Worm (Caenorhabditis elegans) whole organism, L2 larva: Measurements from ENCODE around the gene C28H8.8.

Experiments used
- blmp-1 ChIP-seq: sonication (generic microtip); optimal IDR thresholded peaks from 2 replicates; lab custom pipeline; 2017; ENCODE audit warnings: missing genetic modification characterization, mild to moderate bottlenecking, missing compliant biosample characterization, antibody characterized with exemption, moderate library complexity; ENCODE audit not compliant: insufficient read depth
- ceh-82 ChIP-seq: fragments of 150-350 bp; optimal IDR thresholded peaks from 2 replicates; lab custom pipeline; 2014; ENCODE audit warnings: missing biosample characterization, missing genetic modification characterization
- crh-2 ChIP-seq: sonication (generic microtip); optimal IDR thresholded peaks from 2 replicates; lab custom pipeline; 2017; ENCODE audit warnings: missing biosample characterization, missing genetic modification characterization
- egl-27 ChIP-seq: sonication (generic microtip); optimal IDR thresholded peaks from 3 replicates; lab custom pipeline; 2017; ENCODE audit warnings: missing biosample characterization, missing genetic modification reagents, missing genetic modification characterization
- elt-1 ChIP-seq: fragments of 150-350 bp; optimal IDR thresholded peaks from 2 replicates; lab custom pipeline; 2014; ENCODE audit warnings: missing biosample characterization, missing genetic modification characterization
- fos-1 ChIP-seq: fragments of 150-350 bp; optimal IDR thresholded peaks from 2 replicates; lab custom pipeline; 2014; ENCODE audit warnings: missing biosample characterization, missing genetic modification characterization
- mbf-1 ChIP-seq: sonication (generic microtip); optimal IDR thresholded peaks from 2 replicates; lab custom pipeline; 2017; ENCODE audit warnings: missing biosample characterization, missing genetic modification characterization
- mdl-1 ChIP-seq, 2 experiments: fragments of 150-350 bp in 1 of 2; sonication (generic microtip) in 1 of 2; optimal IDR thresholded peaks; 2 replicates each; lab custom pipeline; 2017; ENCODE audit warnings: missing biosample characterization in 2 of 2, missing genetic modification characterization in 2 of 2
- nhr-10 ChIP-seq: sonication (generic microtip); optimal IDR thresholded peaks from 2 replicates; lab custom pipeline; 2017; ENCODE audit warnings: missing biosample characterization, missing genetic modification characterization
- nhr-12 ChIP-seq: fragments of 150-350 bp; optimal IDR thresholded peaks from 2 replicates; lab custom pipeline; 2014; ENCODE audit warnings: missing biosample characterization, missing genetic modification characterization
- nhr-21 ChIP-seq: fragments of 150-350 bp; optimal IDR thresholded peaks from 2 replicates; lab custom pipeline; 2014; ENCODE audit warnings: missing biosample characterization, missing genetic modification characterization
- nhr-237 ChIP-seq: fragments of 150-350 bp; optimal IDR thresholded peaks from 2 replicates; lab custom pipeline; 2014; ENCODE audit warnings: missing biosample characterization, missing genetic modification characterization
- nhr-25 ChIP-seq: fragments of 150-350 bp; sonication (generic microtip); optimal IDR thresholded peaks from 3 replicates; lab custom pipeline; 2014; ENCODE audit warnings: missing biosample characterization, missing genetic modification characterization
- nhr-6 ChIP-seq: fragments of 150-350 bp; optimal IDR thresholded peaks from 2 replicates; lab custom pipeline; 2014; ENCODE audit warnings: missing biosample characterization, missing genetic modification characterization
- sem-4 ChIP-seq: fragments of 150-350 bp; optimal IDR thresholded peaks from 2 replicates; lab custom pipeline; 2014; ENCODE audit warnings: missing biosample characterization, missing genetic modification reagents, missing genetic modification characterization
- sma-3 ChIP-seq: sonication (generic microtip); optimal IDR thresholded peaks from 2 replicates; lab custom pipeline; 2016; ENCODE audit warnings: missing genetic modification reagents, missing genetic modification characterization, missing compliant biosample characterization
- unc-55 ChIP-seq: fragments of 150-350 bp; sonication (generic microtip); optimal IDR thresholded peaks from 3 replicates; lab custom pipeline; 2014; ENCODE audit warnings: missing biosample characterization, missing genetic modification reagents, missing genetic modification characterization
- ztf-11 ChIP-seq: sonication (generic microtip); optimal IDR thresholded peaks from 2 replicates; lab custom pipeline; 2017; ENCODE audit warnings: missing biosample characterization, missing genetic modification characterization
- ztf-4 ChIP-seq: fragments of 150-350 bp; optimal IDR thresholded peaks from 2 replicates; lab custom pipeline; 2014; ENCODE audit warnings: missing biosample characterization, missing genetic modification characterization

Gene C28H8.8

ce11 chrIII:5838159-5839046, 50.2 kb downstream of the C28H8.8 start (continued):
- TF ChIP-seq fos-1 (tag; lab: Kevin White, UChicago), result peak; percentile 95
- TF ChIP-seq mbf-1 (tag; lab: Kevin White, UChicago), result no peak
- no peak for TF ChIP-seq nhr-237 (tag; lab: Kevin White, UChicago)
- TF ChIP-seq unc-55 (GFP tag; lab: Kevin White, UChicago), result no peak
- TF ChIP-seq ztf-4 (tag; lab: Kevin White, UChicago), result peak; percentile 24
- TF ChIP-seq ceh-82 (tag; lab: Kevin White, UChicago), result no peak
- TF ChIP-seq egl-27 (tag; lab: Kevin White, UChicago), result peak; percentile 72
- peak; percentile 71 for TF ChIP-seq sma-3 (GFP tag; lab: Kevin White, UChicago)
- peak; percentile 96 for TF ChIP-seq elt-1 (tag; lab: Kevin White, UChicago)
- peak; percentile 92 for TF ChIP-seq crh-2
- TF ChIP-seq nhr-12 (tag; lab: Kevin White, UChicago), result no peak
- peak; percentile 73 for TF ChIP-seq nhr-21 (tag; lab: Kevin White, UChicago)
- TF ChIP-seq nhr-25, result peak; percentile 54
- TF ChIP-seq blmp-1, result peak; percentile 36
- no peak for TF ChIP-seq ztf-11 (tag; lab: Kevin White, UChicago)
- TF ChIP-seq nhr-10, result no peak
- TF ChIP-seq mdl-1 (tag; optimal IDR thresholded peaks at IDR 0.05; lab: Kevin White, UChicago), result peak; percentile 60 to 72
- TF ChIP-seq nhr-6 (tag; lab: Kevin White, UChicago), result no peak
- no peak for TF ChIP-seq sem-4 (tag; lab: Kevin White, UChicago)
